Worm (Caenorhabditis elegans): ENCODE results near the gene C18H7.1.

DNA sequence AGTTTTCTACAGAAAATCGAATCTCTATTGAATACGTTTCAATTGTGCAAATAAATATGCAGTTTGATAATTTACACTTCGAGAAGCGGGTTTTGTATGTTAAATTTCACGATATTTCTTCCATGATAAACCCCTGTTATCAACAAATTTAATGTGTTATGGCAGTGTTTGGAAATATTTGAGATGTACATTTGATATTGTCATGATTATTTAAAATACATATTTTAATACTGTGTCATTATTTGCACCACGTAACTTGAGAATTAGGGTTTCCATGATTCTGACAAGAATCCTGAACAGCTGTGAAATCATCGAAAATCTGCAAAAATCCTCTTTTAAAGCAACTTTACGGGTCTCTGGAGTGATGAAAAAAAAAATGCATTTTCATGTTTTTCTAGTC is 55.1 kb downstream of the C18H7.1 start, which contains the start of gene K11H12.11:
- TF ChIP-seq T22C8.4 (GFP tag; IDR thresholded peaks at IDR 0.05) (no peak), med-1 (GFP tag; optimal IDR thresholded peaks at IDR 0.05; ENCODE audit: insufficient read depth) (no peak), ztf-23 (GFP tag; IDR thresholded peaks at IDR 0.05) (no peak), flt-1 (GFP tag; IDR thresholded peaks at IDR 0.05) (no peak)

All from whole organism, midembryonic.